Worm (Caenorhabditis elegans): ENCODE data around the gene sra-36.

- TF ChIP-seq lir-3 (tag; optimal IDR thresholded peaks at IDR 0.05; ENCODE audit: poor library complexity) (no peak), fkh-10 (GFP tag; optimal IDR thresholded peaks at IDR 0.05) (no peak), tbx-2 (tag; optimal IDR thresholded peaks at IDR 0.05) (no peak), nhr-85 (tag) (no peak), nhr-77 (tag; optimal IDR thresholded peaks at IDR 0.05) (no peak), skn-1 (tag; optimal IDR thresholded peaks at IDR 0.05) (no peak), nhr-11 (tag; optimal IDR thresholded peaks at IDR 0.05) (no peak), egl-27 (tag; optimal IDR thresholded peaks at IDR 0.05) (no peak), hlh-17 (GFP tag; optimal IDR thresholded peaks at IDR 0.05; ENCODE audit: borderline replicate concordance) (no peak), jun-1 (tag; optimal IDR thresholded peaks at IDR 0.05) (no peak), lin-13 (GFP tag; optimal IDR thresholded peaks at IDR 0.05) (no peak), lin-15B (tag; optimal IDR thresholded peaks at IDR 0.05) (no peak), rnt-1 (tag; optimal IDR thresholded peaks at IDR 0.05) (no peak), elt-2 (tag; optimal IDR thresholded peaks at IDR 0.05) (no peak)
Measured at ce11 chrII:4511911-4512310, 28.6 kb downstream of the sra-36 start, which contains the start of gene cyp-23A1.
